Fruit fly (Drosophila melanogaster) whole organism, adult: Measurements from ENCODE around the gene Rpt4.
A peak's percentile ranks its signal among the peaks of the same experiment; 100 is the strongest.

Source experiments
- CG11617 ChIP-seq: fragments of 200-800 bp; sonication (Bioruptor generic); optimal IDR thresholded peaks from 2 replicates; lab custom pipeline; 2017; ENCODE audit warnings: mild to moderate bottlenecking, missing biosample characterization, missing genetic modification reagents, missing genetic modification characterization
- CG12768 ChIP-seq: fragments of 200-800 bp; sonication (Bioruptor generic); optimal IDR thresholded peaks from 2 replicates; lab custom pipeline; 2017; ENCODE audit warnings: missing biosample characterization, missing genetic modification characterization, mild to moderate bottlenecking, moderate library complexity, missing genetic modification reagents
- CG14711 ChIP-seq: fragments of 200-800 bp; sonication (Bioruptor generic); optimal IDR thresholded peaks from 2 replicates; lab custom pipeline; 2018; ENCODE audit warnings: missing biosample characterization, mild to moderate bottlenecking, missing genetic modification characterization, moderate library complexity
- CG1620 ChIP-seq: fragments of 200-800 bp; sonication (Bioruptor generic); optimal IDR thresholded peaks from 2 replicates; lab custom pipeline; 2016; ENCODE audit warnings: missing biosample characterization, missing genetic modification characterization
- CG33017 ChIP-seq: fragments of 200-800 bp; sonication (Bioruptor generic); optimal IDR thresholded peaks from 2 replicates; lab custom pipeline; 2018; ENCODE audit warnings: missing biosample characterization, mild to moderate bottlenecking, missing genetic modification characterization, moderate library complexity
- CG5204 ChIP-seq: fragments of 200-800 bp; sonication (Bioruptor generic); optimal IDR thresholded peaks from 2 replicates; lab custom pipeline; 2016; ENCODE audit warnings: missing biosample characterization, missing genetic modification characterization
- CG7045 ChIP-seq: fragments of 200-800 bp; sonication (Bioruptor generic); optimal IDR thresholded peaks from 2 replicates; lab custom pipeline; 2017; ENCODE audit warnings: missing biosample characterization, mild to moderate bottlenecking, missing genetic modification characterization
- CG7101 ChIP-seq: fragments of 200-800 bp; sonication (Bioruptor generic); optimal IDR thresholded peaks from 2 replicates; lab custom pipeline; 2018; ENCODE audit warnings: missing biosample characterization, mild to moderate bottlenecking, missing genetic modification characterization, moderate library complexity
- Clk ChIP-seq: fragments of 200-800 bp; sonication (Bioruptor generic); optimal IDR thresholded peaks from 2 replicates; lab custom pipeline; 2017; ENCODE audit warnings: missing biosample characterization, missing genetic modification characterization
- Crg-1 ChIP-seq: fragments of 200-800 bp; sonication (Bioruptor generic); optimal IDR thresholded peaks from 2 replicates; lab custom pipeline; 2016; ENCODE audit warnings: missing biosample characterization, missing genetic modification characterization
- Hr96 ChIP-seq: fragments of 200-800 bp; sonication (Bioruptor generic); optimal IDR thresholded peaks from 2 replicates; lab custom pipeline; 2016; ENCODE audit warnings: missing biosample characterization, missing genetic modification characterization
- Mnt ChIP-seq: fragments of 200-800 bp; sonication (Bioruptor generic); optimal IDR thresholded peaks from 2 replicates; lab custom pipeline; 2016; ENCODE audit warnings: missing biosample characterization, mild to moderate bottlenecking, missing genetic modification characterization
- bab1 ChIP-seq: fragments of 200-800 bp; sonication (Bioruptor generic); optimal IDR thresholded peaks from 3 replicates; lab custom pipeline; 2019; ENCODE audit warnings: missing biosample characterization, mild to moderate bottlenecking, missing genetic modification characterization, moderate library complexity
- cic ChIP-seq: fragments of 200-800 bp; sonication (Bioruptor generic); optimal IDR thresholded peaks from 2 replicates; lab custom pipeline; 2017; ENCODE audit warnings: missing biosample characterization, mild to moderate bottlenecking, missing genetic modification characterization, moderate library complexity
- cnc ChIP-seq, 2 experiments: fragments of >200 bp; optimal IDR thresholded peaks; 2 replicates each; lab custom pipeline; 2017
- kay ChIP-seq: fragments of 200-800 bp; sonication (Bioruptor generic); peaks from one replicate; lab custom pipeline; 2016; ENCODE audit warnings: missing biosample characterization, missing genetic modification characterization, borderline replicate concordance
- ovo ChIP-seq: fragments of 200-800 bp; sonication (Bioruptor generic); optimal IDR thresholded peaks from 2 replicates; lab custom pipeline; 2016; ENCODE audit warnings: missing biosample characterization, missing genetic modification characterization
- pad ChIP-seq: fragments of 200-800 bp; sonication (Bioruptor generic); optimal IDR thresholded peaks from 3 replicates; lab custom pipeline; 2017; ENCODE audit warnings: missing biosample characterization, missing genetic modification characterization, mild to moderate bottlenecking, moderate library complexity, missing genetic modification reagents
- tj ChIP-seq: fragments of 200-800 bp; sonication (Bioruptor generic); optimal IDR thresholded peaks from 3 replicates; lab custom pipeline; 2017; ENCODE audit warnings: missing biosample characterization, mild to moderate bottlenecking, missing genetic modification characterization, moderate library complexity
- toe ChIP-seq: fragments of 200-800 bp; sonication (Bioruptor generic); optimal IDR thresholded peaks from 2 replicates; lab custom pipeline; 2016; ENCODE audit warnings: missing biosample characterization, missing genetic modification characterization

Rpt4 gene

dm6 chrX:6332988-6333719, 42.1 kb upstream of the Rpt4 start:
- peak; percentile 37 for TF ChIP-seq Mnt (GFP tag; lab: Kevin White, UChicago)
- no peak for TF ChIP-seq CG1620
- peak; percentile 36 for TF ChIP-seq kay (GFP tag; lab: Kevin White, UChicago)
- peak; percentile 53 for TF ChIP-seq Hr96 (GFP tag; lab: Kevin White, UChicago)
- TF ChIP-seq CG5204 = peak; percentile 47
- peak; percentile 57 for TF ChIP-seq CG11617 (GFP tag; lab: Kevin White, UChicago)
- TF ChIP-seq CG33017 (tag; lab: Kevin White, UChicago) = no peak
- no peak for TF ChIP-seq ovo
- peak; percentile 23 for TF ChIP-seq Crg-1 (GFP tag; lab: Kevin White, UChicago)
- TF ChIP-seq Clk (GFP tag; lab: Kevin White, UChicago) = no peak
- peak; percentile 53 for TF ChIP-seq bab1 (GFP tag; lab: Kevin White, UChicago)
- TF ChIP-seq cnc (optimal IDR thresholded peaks at IDR 0.05; lab: Kevin White, UChicago) = no peak
- no peak for TF ChIP-seq toe (GFP tag; lab: Kevin White, UChicago)
- TF ChIP-seq cic (GFP tag; lab: Kevin White, UChicago) = no peak
- TF ChIP-seq CG12768 = peak; percentile 30
- TF ChIP-seq CG7101 (tag; lab: Kevin White, UChicago) = no peak
- TF ChIP-seq CG14711 = no peak
- TF ChIP-seq pad (GFP tag; lab: Kevin White, UChicago) = peak; percentile 14
- TF ChIP-seq tj (GFP tag; lab: Kevin White, UChicago) = peak; percentile 65
- TF ChIP-seq CG7045 (GFP tag; lab: Kevin White, UChicago) = peak; percentile 23

- TF ChIP-seq kay (GFP tag; lab: Kevin White, UChicago) (peak; percentile 92), pad (GFP tag; lab: Kevin White, UChicago) (peak; percentile 81), CG7101 (tag; lab: Kevin White, UChicago) (peak; percentile 93), CG11617 (GFP tag; lab: Kevin White, UChicago) (peak; percentile 96), Clk (GFP tag; lab: Kevin White, UChicago) (peak; percentile 46), ovo (peak; percentile 71), toe (GFP tag; lab: Kevin White, UChicago) (peak; percentile 61), CG14711 (peak; percentile 86), CG33017 (tag; lab: Kevin White, UChicago) (peak; percentile 85), cic (GFP tag; lab: Kevin White, UChicago) (peak; percentile 74), Crg-1 (GFP tag; lab: Kevin White, UChicago) (peak; percentile 73), CG5204 (peak; percentile 79), tj (GFP tag; lab: Kevin White, UChicago) (peak; percentile 82), cnc (optimal IDR thresholded peaks at IDR 0.05; lab: Kevin White, UChicago) (no peak), CG1620 (peak; percentile 54), bab1 (GFP tag; lab: Kevin White, UChicago) (peak; percentile 96), Mnt (GFP tag; lab: Kevin White, UChicago) (peak; percentile 65), CG12768 (peak; percentile 86), Hr96 (GFP tag; lab: Kevin White, UChicago) (peak; percentile 83), CG7045 (GFP tag; lab: Kevin White, UChicago) (peak; percentile 89)
Observed at dm6 chrX:6330369-6330949, 39.4 kb upstream of the Rpt4 start, which contains the start of gene CG42240. Gene CG42240, plus strand, starts transcription at chrX:6330842.

- peak; percentile 50 for TF ChIP-seq CG12768
- no peak for TF ChIP-seq cic (GFP tag; lab: Kevin White, UChicago)
- no peak for TF ChIP-seq ovo
- TF ChIP-seq CG7101 (tag; lab: Kevin White, UChicago) = peak; percentile 69
- TF ChIP-seq CG7045 (GFP tag; lab: Kevin White, UChicago) = peak; percentile 66
- TF ChIP-seq CG1620 = no peak
- no peak for TF ChIP-seq bab1 (GFP tag; lab: Kevin White, UChicago)
- TF ChIP-seq tj (GFP tag; lab: Kevin White, UChicago) = peak; percentile 4
- no peak for TF ChIP-seq Crg-1 (GFP tag; lab: Kevin White, UChicago)
- peak; percentile 52 for TF ChIP-seq CG33017 (tag; lab: Kevin White, UChicago)
- TF ChIP-seq CG5204 = peak; percentile 12
- peak; percentile 11 for TF ChIP-seq toe (GFP tag; lab: Kevin White, UChicago)
- TF ChIP-seq CG11617 (GFP tag; lab: Kevin White, UChicago) = peak; percentile 22
- TF ChIP-seq Mnt (GFP tag; lab: Kevin White, UChicago) = no peak
- peak; percentile 36 for TF ChIP-seq Hr96 (GFP tag; lab: Kevin White, UChicago)
- peak; percentile 25 for TF ChIP-seq CG14711
- peak; percentile 17 for TF ChIP-seq Clk (GFP tag; lab: Kevin White, UChicago)
- peak; percentile 21 for TF ChIP-seq pad (GFP tag; lab: Kevin White, UChicago)
- no peak for TF ChIP-seq cnc (optimal IDR thresholded peaks at IDR 0.05; lab: Kevin White, UChicago)
- TF ChIP-seq kay (GFP tag; lab: Kevin White, UChicago) = no peak
Observed at dm6 chrX:6316858-6317474, 25.9 kb upstream of the Rpt4 start.

- TF ChIP-seq tj (GFP tag; lab: Kevin White, UChicago) (no peak), CG33017 (tag; lab: Kevin White, UChicago) (no peak), Crg-1 (GFP tag; lab: Kevin White, UChicago) (no peak), Hr96 (GFP tag; lab: Kevin White, UChicago) (no peak), CG7045 (GFP tag; lab: Kevin White, UChicago) (no peak), kay (GFP tag; lab: Kevin White, UChicago) (no peak), cic (GFP tag; lab: Kevin White, UChicago) (no peak), CG14711 (no peak), pad (GFP tag; lab: Kevin White, UChicago) (no peak), Clk (GFP tag; lab: Kevin White, UChicago) (no peak), CG7101 (tag; lab: Kevin White, UChicago) (no peak), cnc (optimal IDR thresholded peaks at IDR 0.05; lab: Kevin White, UChicago) (no peak), Mnt (GFP tag; lab: Kevin White, UChicago) (no peak), CG11617 (GFP tag; lab: Kevin White, UChicago) (no peak), CG1620 (no peak), CG5204 (no peak), toe (GFP tag; lab: Kevin White, UChicago) (no peak), CG12768 (no peak)
Observed at dm6 chrX:6315583-6315982, 24.5 kb upstream of the Rpt4 start.
